Worm (Caenorhabditis elegans) whole organism, early embryonic: ENCODE measurements around the gene Y16E11A.4.

Experiments used
- F13C5.2 ChIP-seq: sonication (generic microtip); optimal IDR thresholded peaks from 2 replicates; lab custom pipeline; 2017; ENCODE audit warnings: mild to moderate bottlenecking, missing genetic modification characterization, inconsistent platforms, missing compliant biosample characterization
- ceh-13 ChIP-seq: fragments of 200-800 bp; sonication (Bioruptor generic); optimal IDR thresholded peaks from 2 replicates; lab custom pipeline; 2018; ENCODE audit warnings: mild to moderate bottlenecking, missing genetic modification characterization, missing compliant biosample characterization
- ets-7 ChIP-seq: sonication (generic microtip); optimal IDR thresholded peaks from 2 replicates; lab custom pipeline; 2016; ENCODE audit warnings: missing genotype, missing genetic modification characterization, missing compliant biosample characterization
- flt-1 ChIP-seq: fragments of 200-800 bp; sonication (Bioruptor generic); IDR thresholded peaks from 2 replicates; pipeline ENCODE4 v1.3.6; 2022; ENCODE audit warnings: missing genetic modification characterization, missing compliant biosample characterization
- hmbx-1 ChIP-seq: sonication (generic microtip); optimal IDR thresholded peaks from 2 replicates; lab custom pipeline; 2016; ENCODE audit warnings: mild to moderate bottlenecking, missing genetic modification characterization, missing compliant biosample characterization
- hmg-4 ChIP-seq: fragments of 200-800 bp; sonication (Bioruptor generic); optimal IDR thresholded peaks from 2 replicates; lab custom pipeline; 2018; ENCODE audit warnings: mild to moderate bottlenecking, missing genetic modification characterization, missing compliant biosample characterization
- hnd-1 ChIP-seq: sonication (generic microtip); optimal IDR thresholded peaks from 2 replicates; lab custom pipeline; 2016; ENCODE audit warnings: missing genetic modification characterization, missing compliant biosample characterization
- pes-1 ChIP-seq: fragments of 200-800 bp; sonication (Bioruptor generic); IDR thresholded peaks from 2 replicates; pipeline ENCODE4 v1.3.6; 2022; ENCODE audit warnings: missing genetic modification reagents, missing genetic modification characterization, missing compliant biosample characterization
- scrt-1 ChIP-seq: fragments of 200-800 bp; sonication (Bioruptor generic); IDR thresholded peaks from 2 replicates; pipeline ENCODE4 v1.3.6; 2022; ENCODE audit warnings: missing genetic modification characterization, missing compliant biosample characterization
- sea-1 ChIP-seq: fragments of 200-800 bp; sonication (Bioruptor generic); conservative IDR thresholded peaks from 2 replicates; pipeline ENCODE4 v1.3.6; 2022; ENCODE audit warnings: missing genetic modification characterization, missing compliant biosample characterization
- tbx-37 ChIP-seq: fragments of 200-800 bp; sonication (Bioruptor generic); conservative IDR thresholded peaks from 2 replicates; pipeline ENCODE4 v1.3.6; 2022; ENCODE audit warnings: missing genetic modification reagents, missing genetic modification characterization, missing compliant biosample characterization
- tra-4 ChIP-seq: sonication (generic microtip); optimal IDR thresholded peaks from 2 replicates; lab custom pipeline; 2017; ENCODE audit warnings: missing genetic modification characterization, missing compliant biosample characterization

ce11 chrII:2026525-2026924, 39.4 kb downstream of the Y16E11A.4 start, which contains the start of gene bath-21:
- TF ChIP-seq hmbx-1 = no peak
- no peak for TF ChIP-seq tbx-37 (GFP tag; lab: Robert Waterston, UW)
- no peak for TF ChIP-seq ceh-13 (GFP tag; lab: Kevin White, UChicago)
- TF ChIP-seq tra-4 (tag; lab: Kevin White, UChicago) = no peak
- no peak for TF ChIP-seq hnd-1 (tag; lab: Kevin White, UChicago)
- no peak for TF ChIP-seq sea-1 (GFP tag; lab: Robert Waterston, UW)
- TF ChIP-seq pes-1 (GFP tag; lab: Robert Waterston, UW) = no peak
- TF ChIP-seq ets-7 (tag; lab: Kevin White, UChicago) = no peak
- no peak for TF ChIP-seq flt-1 (GFP tag; lab: Robert Waterston, UW)
- TF ChIP-seq F13C5.2 (tag; lab: Kevin White, UChicago) = no peak
- no peak for TF ChIP-seq scrt-1
- no peak for TF ChIP-seq hmg-4 (GFP tag; lab: Kevin White, UChicago)
